Worm (Caenorhabditis elegans): Measurements from ENCODE around the gene mnat-1.

The mnat-1 gene

ce11 chrII:2454822-2455221 lies 23.6 kb downstream of the mnat-1 start (continued):
- TF ChIP-seq sup-37 (GFP tag; optimal IDR thresholded peaks at IDR 0.05), result peak; percentile 64
- peak; percentile 39 for TF ChIP-seq swsn-7 (tag; optimal IDR thresholded peaks at IDR 0.05)
- no peak for TF ChIP-seq mef-2 (tag; optimal IDR thresholded peaks at IDR 0.05)
- TF ChIP-seq lin-15B (tag; optimal IDR thresholded peaks at IDR 0.05), result no peak
- TF ChIP-seq nhr-19 (GFP tag; conservative IDR thresholded peaks at IDR 0.05), result peak; percentile 13; the same call in 1 of the 2 replicates
- TF ChIP-seq ama-1 (optimal IDR thresholded peaks at IDR 0.05), result no peak
- no peak for TF ChIP-seq blmp-1 (tag; optimal IDR thresholded peaks at IDR 0.05)
- TF ChIP-seq ceh-88 (GFP tag; IDR thresholded peaks at IDR 0.05), result no peak
- TF ChIP-seq nhr-11 (tag; optimal IDR thresholded peaks at IDR 0.05), result no peak
- TF ChIP-seq F16B12.6 (tag; optimal IDR thresholded peaks at IDR 0.05), result no peak
- no peak for TF ChIP-seq lin-13 (GFP tag; optimal IDR thresholded peaks at IDR 0.05)
- TF ChIP-seq pag-3 (tag; optimal IDR thresholded peaks at IDR 0.05; ENCODE audit: borderline replicate concordance, insufficient read depth), result no peak
- no peak for TF ChIP-seq ztf-11 (tag; optimal IDR thresholded peaks at IDR 0.05)
- peak; percentile 28 for TF ChIP-seq zip-4 (GFP tag; optimal IDR thresholded peaks at IDR 0.05)
- no peak for TF ChIP-seq hlh-4 (tag; optimal IDR thresholded peaks at IDR 0.05)
- no peak for TF ChIP-seq rnt-1 (tag; optimal IDR thresholded peaks at IDR 0.05)
- TF ChIP-seq sox-4 (tag; optimal IDR thresholded peaks at IDR 0.05), result no peak
- peak; percentile 63 for TF ChIP-seq jun-1 (tag; optimal IDR thresholded peaks at IDR 0.05)
- peak; percentile 58 for TF ChIP-seq nhr-77 (tag; optimal IDR thresholded peaks at IDR 0.05)
- peak in 1 of 2 experiments; percentile 33 for TF ChIP-seq lin-35 (GFP tag; optimal IDR thresholded peaks at IDR 0.05)
- no peak for TF ChIP-seq ceh-63 (GFP tag; optimal IDR thresholded peaks at IDR 0.05)
- no peak for TF ChIP-seq pax-3 (tag; optimal IDR thresholded peaks at IDR 0.05)
- TF ChIP-seq grh-1 (GFP tag; IDR thresholded peaks at IDR 0.05), result no peak
- no peak for TF ChIP-seq isw-1 (GFP tag; IDR thresholded peaks at IDR 0.05)
- peak; percentile 50 for TF ChIP-seq elt-2 (tag; optimal IDR thresholded peaks at IDR 0.05)
- peak; percentile 40 for TF ChIP-seq nhr-90 (tag; optimal IDR thresholded peaks at IDR 0.05; ENCODE audit: poor library complexity)
- no peak for TF ChIP-seq unc-98 (GFP tag; IDR thresholded peaks at IDR 0.05)
- TF ChIP-seq ceh-82 (tag; optimal IDR thresholded peaks at IDR 0.05), result no peak
- no peak for TF ChIP-seq nhr-47 (tag; optimal IDR thresholded peaks at IDR 0.05)
- TF ChIP-seq C04F5.9 (tag; optimal IDR thresholded peaks at IDR 0.05), result no peak
- TF ChIP-seq lir-3 (tag; optimal IDR thresholded peaks at IDR 0.05; ENCODE audit: poor library complexity), result no peak
- peak; percentile 10 for TF ChIP-seq snpc-4 (tag; optimal IDR thresholded peaks at IDR 0.05)
- TF ChIP-seq ztf-4 (tag; optimal IDR thresholded peaks at IDR 0.05), result no peak
- no peak for TF ChIP-seq sptf-1 (tag; optimal IDR thresholded peaks at IDR 0.05)
- no peak for TF ChIP-seq ceh-8 (GFP tag; optimal IDR thresholded peaks at IDR 0.05)
- no peak for TF ChIP-seq fkh-4 (tag; optimal IDR thresholded peaks at IDR 0.05; ENCODE audit: borderline replicate concordance)
- TF ChIP-seq unc-30 (tag; optimal IDR thresholded peaks at IDR 0.05), result no peak
- peak; percentile 44 for TF ChIP-seq nhr-71 (tag; optimal IDR thresholded peaks at IDR 0.05)
- no peak for TF ChIP-seq alr-1 (tag; optimal IDR thresholded peaks at IDR 0.05; ENCODE audit: borderline replicate concordance)
- TF ChIP-seq fkh-10 (GFP tag; optimal IDR thresholded peaks at IDR 0.05), result no peak
- no peak for TF ChIP-seq C34B4.2 (tag; optimal IDR thresholded peaks at IDR 0.05)
- TF ChIP-seq egl-27 (tag; optimal IDR thresholded peaks at IDR 0.05), result no peak

- TF ChIP-seq elt-3 (tag; optimal IDR thresholded peaks at IDR 0.05) (no peak), nhr-19 (GFP tag; conservative IDR thresholded peaks at IDR 0.05) (no peak), lsy-2 (tag; optimal IDR thresholded peaks at IDR 0.05) (peak in 1 of 2 experiments; percentile 7), lin-35 (GFP tag; optimal IDR thresholded peaks at IDR 0.05) (peak in 1 of 2 experiments; percentile 28), efl-1 (optimal IDR thresholded peaks at IDR 0.05) (no peak), efl-1 (GFP tag; optimal IDR thresholded peaks at IDR 0.05 in 1 of 2) (peak in 1 of 2 experiments; percentile 94), elt-2 (tag; optimal IDR thresholded peaks at IDR 0.05) (peak; percentile 20)
These were observed 26.0 kb downstream of the mnat-1 start for ce11 chrII:2452492-2452891.
